Worm (Caenorhabditis elegans): ENCODE results near the gene Y26G10.1.
A peak's percentile ranks its signal among the peaks of the same experiment; 100 is the strongest.

Y26G10.1 gene

DNA sequence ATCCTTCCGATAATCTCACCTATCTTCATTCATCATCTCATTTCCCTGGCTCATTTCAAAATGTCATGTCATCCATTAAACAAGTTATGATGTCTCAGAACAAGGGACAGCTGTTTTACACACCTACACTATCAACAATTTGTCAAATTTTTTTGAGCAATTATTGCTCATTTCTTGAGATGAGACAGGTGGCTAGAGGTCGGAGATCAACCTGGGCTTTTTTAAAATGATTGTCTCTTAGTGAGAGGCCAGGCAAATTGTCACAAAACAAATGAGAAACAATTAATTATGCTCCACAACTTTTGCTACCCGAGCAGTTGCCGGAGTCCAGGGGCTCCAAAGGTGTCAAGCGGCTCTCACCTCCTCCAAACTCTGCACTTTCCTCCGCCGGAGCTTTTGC, 33.1 kb upstream of the Y26G10.1 start:
- TF ChIP-seq mab-5 (tag; optimal IDR thresholded peaks at IDR 0.05) (peak; percentile 37), nhr-129 (tag; optimal IDR thresholded peaks at IDR 0.05) (peak; percentile 8), sma-9 (GFP tag; optimal IDR thresholded peaks at IDR 0.05) (peak; percentile 23), sma-9 (tag; optimal IDR thresholded peaks at IDR 0.05) (no peak), blmp-1 (tag; optimal IDR thresholded peaks at IDR 0.05; ENCODE audit: insufficient read depth) (no peak), nhr-12 (tag; optimal IDR thresholded peaks at IDR 0.05) (no peak)

DNA sequence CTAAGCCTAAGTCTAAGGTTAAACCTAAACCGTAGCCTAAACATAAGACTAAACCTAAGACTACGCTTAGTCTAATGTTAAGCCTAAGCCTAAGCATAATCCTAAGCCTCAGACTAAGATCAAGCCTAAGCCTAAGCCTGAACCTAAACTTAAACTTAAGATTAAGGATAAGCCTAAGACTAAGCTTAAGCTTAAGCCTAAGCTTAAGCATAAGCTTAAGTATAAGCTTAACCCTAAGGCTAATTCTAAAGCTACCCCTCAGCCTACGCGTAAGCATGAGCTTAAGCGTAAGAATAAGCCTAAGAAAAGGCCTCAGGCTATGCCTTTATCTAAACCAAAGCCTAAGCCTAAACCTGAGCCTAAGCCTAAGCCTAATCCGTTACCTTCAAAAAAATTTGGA, 32.6 kb upstream of the Y26G10.1 start:
- TF ChIP-seq F13H6.1 (tag; optimal IDR thresholded peaks at IDR 0.05) (no peak), Y55F3AM.14 (GFP tag; optimal IDR thresholded peaks at IDR 0.05) (no peak), lin-11 (tag; optimal IDR thresholded peaks at IDR 0.05) (no peak), snpc-4 (tag; optimal IDR thresholded peaks at IDR 0.05) (no peak), sma-3 (GFP tag; optimal IDR thresholded peaks at IDR 0.05) (no peak), dmd-4 (tag; optimal IDR thresholded peaks at IDR 0.05) (no peak), nhr-25 (tag; optimal IDR thresholded peaks at IDR 0.05) (no peak), sem-4 (tag; optimal IDR thresholded peaks at IDR 0.05) (no peak), R02D3.7 (tag; optimal IDR thresholded peaks at IDR 0.05) (no peak), egl-27 (tag; optimal IDR thresholded peaks at IDR 0.05) (no peak), ama-1 (optimal IDR thresholded peaks at IDR 0.05) (no peak), gmeb-1 (tag; optimal IDR thresholded peaks at IDR 0.05) (no peak), skn-1 (tag; optimal IDR thresholded peaks at IDR 0.05) (no peak), peb-1 (tag; optimal IDR thresholded peaks at IDR 0.05) (no peak), nhr-12 (tag; optimal IDR thresholded peaks at IDR 0.05) (no peak), elt-1 (tag; optimal IDR thresholded peaks at IDR 0.05) (no peak), unc-55 (GFP tag; optimal IDR thresholded peaks at IDR 0.05) (no peak), elt-3 (tag; optimal IDR thresholded peaks at IDR 0.05) (no peak), nhr-237 (tag; optimal IDR thresholded peaks at IDR 0.05) (no peak), nhr-6 (tag; optimal IDR thresholded peaks at IDR 0.05) (no peak)

DNA sequence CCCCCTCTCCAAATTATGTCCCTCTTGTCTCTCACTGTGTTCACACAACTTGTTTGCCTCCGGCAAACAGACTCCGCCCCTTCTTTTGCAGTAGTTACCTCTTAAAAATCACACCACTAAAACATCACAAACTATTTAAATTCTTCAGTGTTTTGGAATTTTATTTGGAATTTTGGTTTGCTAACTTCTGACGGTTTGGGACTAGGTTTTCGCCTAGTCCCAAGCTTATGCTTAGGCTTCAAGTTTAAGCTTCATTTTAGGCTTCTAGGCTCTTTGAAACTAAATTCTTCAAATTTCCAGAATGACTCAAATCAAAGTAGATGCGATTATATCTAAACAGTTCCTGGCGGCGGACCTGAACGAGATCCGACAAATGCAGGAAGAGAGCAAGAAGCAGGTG, 29.0 kb upstream of the Y26G10.1 start, which contains the start of gene fat-5:
Gene fat-5 (plus strand): TSS at position 301 of the 400 bp plus-strand sequence.
- TF ChIP-seq R02D3.7 (tag; optimal IDR thresholded peaks at IDR 0.05) (no peak), ztf-11 (tag; optimal IDR thresholded peaks at IDR 0.05) (no peak), ceh-82 (tag; optimal IDR thresholded peaks at IDR 0.05) (no peak), peb-1 (tag; optimal IDR thresholded peaks at IDR 0.05) (no peak), nhr-77 (tag; optimal IDR thresholded peaks at IDR 0.05) (no peak), nhr-23 (tag; optimal IDR thresholded peaks at IDR 0.05) (no peak), mab-5 (tag; optimal IDR thresholded peaks at IDR 0.05) (no peak)

DNA sequence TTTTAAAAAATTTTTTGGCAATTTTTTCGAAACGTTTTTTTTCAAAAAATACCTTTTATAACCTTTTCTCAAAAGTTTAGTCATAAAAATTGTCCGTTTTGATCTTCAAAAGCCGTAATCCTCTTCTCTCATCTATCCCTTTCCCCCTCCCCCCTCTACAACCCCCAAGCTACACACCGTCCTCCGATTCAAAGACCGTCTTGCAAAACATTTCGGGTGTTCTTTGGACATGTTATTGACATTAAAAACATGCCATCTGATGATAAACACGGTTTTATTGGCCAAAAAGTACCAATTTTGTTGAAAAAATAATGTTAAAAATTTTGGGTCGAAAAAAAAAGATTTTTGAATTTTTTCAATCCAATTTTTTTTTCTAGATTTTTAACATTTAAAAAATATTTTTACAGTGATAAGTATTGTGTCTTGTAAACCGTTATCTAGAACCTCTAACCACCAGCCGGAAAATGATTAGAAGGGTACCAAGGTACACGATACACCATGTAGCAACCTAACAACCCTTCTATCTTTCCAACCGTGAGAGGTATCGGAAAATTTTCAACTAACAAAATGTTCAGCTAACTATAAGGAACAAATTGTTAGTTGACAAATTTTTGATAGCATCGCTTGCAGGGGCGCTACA, 27.6 kb upstream of the Y26G10.1 start:
- TF ChIP-seq nhr-23 (tag; optimal IDR thresholded peaks at IDR 0.05) (no peak), lin-11 (tag; optimal IDR thresholded peaks at IDR 0.05) (no peak), snpc-4 (tag; optimal IDR thresholded peaks at IDR 0.05) (no peak), egl-27 (tag; optimal IDR thresholded peaks at IDR 0.05) (no peak), alr-1 (tag; optimal IDR thresholded peaks at IDR 0.05) (no peak), mbf-1 (tag; optimal IDR thresholded peaks at IDR 0.05) (no peak), aly-2 (tag; optimal IDR thresholded peaks at IDR 0.05) (no peak), nhr-6 (tag; optimal IDR thresholded peaks at IDR 0.05) (no peak), mab-5 (tag; optimal IDR thresholded peaks at IDR 0.05) (no peak), nhr-12 (tag; optimal IDR thresholded peaks at IDR 0.05) (no peak), unc-39 (tag; optimal IDR thresholded peaks at IDR 0.05) (no peak), unc-55 (GFP tag; optimal IDR thresholded peaks at IDR 0.05) (no peak), peb-1 (tag; optimal IDR thresholded peaks at IDR 0.05) (no peak), crh-2 (tag; optimal IDR thresholded peaks at IDR 0.05) (no peak), elt-3 (tag; optimal IDR thresholded peaks at IDR 0.05) (no peak)

DNA sequence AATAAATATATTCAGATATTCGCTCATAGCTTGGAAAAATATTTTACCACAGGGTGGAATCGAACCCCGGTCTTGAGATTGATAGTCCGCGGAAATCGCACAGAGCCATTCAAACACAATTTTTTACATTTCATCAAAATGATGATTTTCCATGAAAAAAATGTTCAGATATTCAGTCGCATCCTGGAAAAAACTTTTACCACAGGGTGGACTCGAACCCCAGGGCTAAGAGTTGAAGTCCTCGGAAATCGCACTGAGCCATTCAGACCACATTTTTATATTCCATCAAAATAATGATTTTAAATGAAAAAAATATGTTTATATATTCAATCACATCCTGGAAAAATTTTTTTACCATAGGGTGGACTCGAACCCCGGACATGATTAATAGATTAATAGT, 26.9 kb upstream of the Y26G10.1 start:
- TF ChIP-seq unc-39 (tag; optimal IDR thresholded peaks at IDR 0.05): no peak
- no peak for TF ChIP-seq elt-3 (tag; optimal IDR thresholded peaks at IDR 0.05)
- no peak for TF ChIP-seq unc-55 (GFP tag; optimal IDR thresholded peaks at IDR 0.05)
- TF ChIP-seq mdl-1 (tag; optimal IDR thresholded peaks at IDR 0.05): no peak
- TF ChIP-seq nhr-6 (tag; optimal IDR thresholded peaks at IDR 0.05): no peak
- TF ChIP-seq lin-13 (GFP tag; optimal IDR thresholded peaks at IDR 0.05): no peak
- TF ChIP-seq lsy-2 (tag; optimal IDR thresholded peaks at IDR 0.05): no peak
- TF ChIP-seq lin-39 (tag; optimal IDR thresholded peaks at IDR 0.05): no peak
- no peak for TF ChIP-seq unc-62 (GFP tag; optimal IDR thresholded peaks at IDR 0.05)
- no peak for TF ChIP-seq zag-1 (tag; optimal IDR thresholded peaks at IDR 0.05)
- TF ChIP-seq peb-1 (tag; optimal IDR thresholded peaks at IDR 0.05): no peak
